Worm (Caenorhabditis elegans) whole organism, L4/young adult: ENCODE data around the gene T11B7.5.

Source experiments
- dao-5 ChIP-seq: sonication (generic microtip); optimal IDR thresholded peaks from 2 replicates; lab custom pipeline; 2016; ENCODE audit warnings: missing genotype, missing genetic modification characterization, moderate library complexity, missing compliant biosample characterization
- him-1 ChIP-seq: sonication (generic microtip); optimal IDR thresholded peaks from 2 replicates; lab custom pipeline; 2016; ENCODE audit warnings: missing genotype, missing genetic modification reagents, missing genetic modification characterization, missing compliant biosample characterization

DNA sequence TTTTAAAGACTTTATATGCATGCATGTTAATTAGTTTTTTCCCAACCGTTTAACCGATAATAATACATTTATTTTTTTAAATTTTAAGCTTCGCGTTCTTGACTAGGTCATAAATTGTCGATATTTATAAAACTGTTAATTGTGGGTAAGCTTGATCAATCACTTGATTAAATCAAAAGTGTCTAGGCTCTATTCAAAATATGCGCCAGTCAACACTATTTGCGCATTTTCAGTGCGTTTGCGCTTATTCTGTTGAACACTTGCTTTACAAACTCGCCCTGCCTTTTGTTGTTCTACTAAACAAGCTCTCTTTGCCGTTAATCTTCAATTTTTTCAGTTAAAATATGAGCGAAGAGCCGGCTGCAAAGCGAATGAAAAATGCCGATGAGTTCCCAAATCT, 35.3 kb upstream of the T11B7.5 start, which contains the start of gene spr-2:
- TF ChIP-seq him-1 (no peak), dao-5 (tag; lab: Kevin White, UChicago) (no peak)
